Worm (Caenorhabditis elegans) whole organism, midembryonic: ENCODE results near the gene Y43F8C.9.

Experiments used
- T22C8.4 ChIP-seq: fragments of 200-800 bp; sonication (Bioruptor generic); IDR thresholded peaks from 2 replicates; pipeline ENCODE4 v1.3.6; 2022; ENCODE audit warnings: missing genetic modification characterization, missing compliant biosample characterization
- cog-1 ChIP-seq: sonication (generic microtip); optimal IDR thresholded peaks from 2 replicates; lab custom pipeline; 2016; ENCODE audit warnings: missing genetic modification characterization, missing compliant biosample characterization
- flt-1 ChIP-seq: fragments of 200-800 bp; sonication (Bioruptor generic); IDR thresholded peaks from 2 replicates; pipeline ENCODE4 v1.3.6; 2022; ENCODE audit warnings: missing genetic modification characterization, missing compliant biosample characterization
- klf-2 ChIP-seq: fragments of 200-800 bp; sonication (Bioruptor generic); conservative IDR thresholded peaks from 2 replicates; pipeline ENCODE4 v1.3.6; 2022; ENCODE audit warnings: missing genetic modification reagents, missing genetic modification characterization, missing compliant biosample characterization
- med-1 ChIP-seq: sonication (generic microtip); optimal IDR thresholded peaks from 2 replicates; lab custom pipeline; 2017; ENCODE audit warnings: missing genetic modification characterization, mild to moderate bottlenecking, missing compliant biosample characterization, antibody characterized with exemption, missing genetic modification reagents; ENCODE audit not compliant: insufficient read depth
- ref-1 ChIP-seq: fragments of 200-800 bp; sonication (Bioruptor generic); conservative IDR thresholded peaks from 2 replicates; pipeline ENCODE4 v1.3.6; 2022; ENCODE audit warnings: missing genetic modification reagents, missing genetic modification characterization, missing compliant biosample characterization
- tab-1 ChIP-seq: fragments of 200-800 bp; sonication (Bioruptor generic); IDR thresholded peaks from 2 replicates; pipeline ENCODE4 v1.3.6; 2022; ENCODE audit warnings: missing genetic modification characterization, missing compliant biosample characterization
- ztf-23 ChIP-seq: fragments of 200-800 bp; sonication (Bioruptor generic); IDR thresholded peaks from 2 replicates; pipeline ENCODE4 v1.3.6; 2022; ENCODE audit warnings: missing genetic modification reagents, missing genetic modification characterization, missing compliant biosample characterization
- ztf-29 ChIP-seq: fragments of 200-800 bp; sonication (Bioruptor generic); IDR thresholded peaks from 2 replicates; pipeline ENCODE4 v1.3.6; 2022; ENCODE audit warnings: missing genetic modification reagents, missing genetic modification characterization, missing compliant biosample characterization

ce11 chrV:19605415-19605814, 40.5 kb upstream of the Y43F8C.9 start:
- TF ChIP-seq T22C8.4 (GFP tag; lab: Robert Waterston, UW) (no peak), flt-1 (GFP tag; lab: Robert Waterston, UW) (no peak), ref-1 (GFP tag; lab: Robert Waterston, UW) (no peak), ztf-29 (no peak), ztf-23 (GFP tag; lab: Robert Waterston, UW) (no peak), med-1 (no peak), tab-1 (GFP tag; lab: Robert Waterston, UW) (no peak), cog-1 (tag; lab: Kevin White, UChicago) (no peak), klf-2 (GFP tag; lab: Robert Waterston, UW) (no peak)
